Worm (Caenorhabditis elegans) whole organism, mixed stage, embryonic: ENCODE data around the gene C25G4.8.
"Not testable (repeated sequence)": the region's sequence is repeated elsewhere in the genome, so short reads cannot be mapped to it uniquely, and the experiment has no call there.

Source experiments
- M03D4.4 ChIP-seq: sonication (generic microtip); optimal IDR thresholded peaks from 2 replicates; lab custom pipeline; 2017; ENCODE audit warnings: mild to moderate bottlenecking, missing genetic modification characterization, missing compliant biosample characterization
- bed-3 ChIP-seq: fragments of 200-800 bp; sonication (Bioruptor generic); optimal IDR thresholded peaks from 3 replicates; lab custom pipeline; 2018; ENCODE audit warnings: mild to moderate bottlenecking, missing genetic modification characterization, moderate library complexity, missing compliant biosample characterization
- ceh-39 ChIP-seq: fragments of 150-350 bp; optimal IDR thresholded peaks from 2 replicates; lab custom pipeline; 2014; ENCODE audit warnings: missing biosample characterization, missing genetic modification characterization
- ceh-43 ChIP-seq: fragments of 200-800 bp; sonication (Bioruptor generic); optimal IDR thresholded peaks from 2 replicates; lab custom pipeline; 2018; ENCODE audit warnings: mild to moderate bottlenecking, missing genetic modification characterization, moderate library complexity, missing compliant biosample characterization
- ceh-83 ChIP-seq: fragments of 200-800 bp; sonication (Bioruptor generic); optimal IDR thresholded peaks from 2 replicates; lab custom pipeline; 2018; ENCODE audit warnings: mild to moderate bottlenecking, missing genetic modification characterization, missing compliant biosample characterization
- ces-1 ChIP-seq: fragments of 150-350 bp; optimal IDR thresholded peaks from 2 replicates; lab custom pipeline; 2014; ENCODE audit warnings: missing biosample characterization, missing genetic modification reagents, missing genetic modification characterization
- cnd-1 ChIP-seq: fragments of 200-800 bp; sonication (Bioruptor generic); optimal IDR thresholded peaks from 2 replicates; lab custom pipeline; 2018; ENCODE audit warnings: mild to moderate bottlenecking, missing genetic modification characterization, missing compliant biosample characterization
- drap-1 ChIP-seq: fragments of 200-800 bp; sonication (Bioruptor generic); optimal IDR thresholded peaks from 3 replicates; lab custom pipeline; 2018; ENCODE audit warnings: mild to moderate bottlenecking, missing genetic modification characterization, missing compliant biosample characterization
- elt-1 ChIP-seq: sonication (generic microtip); optimal IDR thresholded peaks from 2 replicates; lab custom pipeline; 2017; ENCODE audit warnings: missing genetic modification characterization, mild to moderate bottlenecking, missing compliant biosample characterization, antibody characterized with exemption, moderate library complexity, borderline replicate concordance; ENCODE audit not compliant: insufficient read depth
- flh-1 ChIP-seq: fragments of 200-800 bp; sonication (Bioruptor generic); optimal IDR thresholded peaks from 2 replicates; lab custom pipeline; 2018; ENCODE audit warnings: mild to moderate bottlenecking, missing genetic modification characterization, moderate library complexity, missing compliant biosample characterization
- ham-2 ChIP-seq: fragments of 200-800 bp; sonication (Bioruptor generic); optimal IDR thresholded peaks from 2 replicates; lab custom pipeline; 2018; ENCODE audit warnings: mild to moderate bottlenecking, missing genetic modification characterization, missing compliant biosample characterization
- lin-13 ChIP-seq: fragments of 150-350 bp; optimal IDR thresholded peaks from 2 replicates; lab custom pipeline; 2014; ENCODE audit warnings: missing biosample characterization, missing genetic modification characterization
- lin-32 ChIP-seq: fragments of 200-800 bp; sonication (Bioruptor generic); optimal IDR thresholded peaks from 2 replicates; lab custom pipeline; 2018; ENCODE audit warnings: mild to moderate bottlenecking, missing genetic modification characterization, missing compliant biosample characterization
- lsy-2 ChIP-seq: fragments of 150-350 bp; optimal IDR thresholded peaks from 2 replicates; lab custom pipeline; 2014; ENCODE audit warnings: missing biosample characterization, missing genetic modification characterization
- mab-5 ChIP-seq: fragments of 150-350 bp; optimal IDR thresholded peaks from 2 replicates; lab custom pipeline; 2014; ENCODE audit warnings: missing biosample characterization, missing genetic modification characterization
- mep-1 ChIP-seq: fragments of 150-350 bp; optimal IDR thresholded peaks from 2 replicates; lab custom pipeline; 2017; ENCODE audit warnings: missing biosample characterization, missing genetic modification reagents, missing genetic modification characterization, inconsistent platforms
- mls-2 ChIP-seq: sonication (generic microtip); optimal IDR thresholded peaks from 2 replicates; lab custom pipeline; 2016; ENCODE audit warnings: mild to moderate bottlenecking, missing genetic modification characterization, moderate library complexity, missing compliant biosample characterization
- nhr-12 ChIP-seq: fragments of 150-350 bp; optimal IDR thresholded peaks from 2 replicates; lab custom pipeline; 2014; ENCODE audit warnings: missing biosample characterization, missing genetic modification characterization
- nhr-2 ChIP-seq: fragments of 150-350 bp; optimal IDR thresholded peaks from 2 replicates; lab custom pipeline; 2014; ENCODE audit warnings: missing biosample characterization, missing genetic modification characterization
- nhr-237 ChIP-seq: fragments of 150-350 bp; optimal IDR thresholded peaks from 2 replicates; lab custom pipeline; 2014; ENCODE audit warnings: missing biosample characterization, missing genetic modification characterization
- nhr-28 ChIP-seq: fragments of 150-350 bp; optimal IDR thresholded peaks from 2 replicates; lab custom pipeline; 2014; ENCODE audit warnings: missing biosample characterization, missing genetic modification characterization
- nhr-76 ChIP-seq: sonication (generic microtip); optimal IDR thresholded peaks from 2 replicates; lab custom pipeline; 2017; ENCODE audit warnings: missing biosample characterization, missing genetic modification characterization
- pha-4 ChIP-seq: fragments of 150-350 bp; optimal IDR thresholded peaks from 2 replicates; lab custom pipeline; 2018; ENCODE audit warnings: missing biosample characterization, missing genetic modification reagents, missing genetic modification characterization
- sem-2 ChIP-seq: fragments of 200-800 bp; sonication (Bioruptor generic); optimal IDR thresholded peaks from 2 replicates; lab custom pipeline; 2018; ENCODE audit warnings: mild to moderate bottlenecking, missing genetic modification characterization, missing compliant biosample characterization
- snpc-4 ChIP-seq: fragments of 150-350 bp; optimal IDR thresholded peaks from 2 replicates; lab custom pipeline; 2014; ENCODE audit warnings: missing biosample characterization, missing genetic modification characterization
- sptf-1 ChIP-seq: sonication (generic microtip); optimal IDR thresholded peaks from 2 replicates; lab custom pipeline; 2017; ENCODE audit warnings: mild to moderate bottlenecking, missing genetic modification characterization, moderate library complexity, missing compliant biosample characterization
- tbx-8 ChIP-seq: fragments of 200-800 bp; sonication (Bioruptor generic); optimal IDR thresholded peaks from 2 replicates; lab custom pipeline; 2018; ENCODE audit warnings: mild to moderate bottlenecking, missing genetic modification characterization, moderate library complexity, missing compliant biosample characterization
- unc-120 ChIP-seq: sonication (generic microtip); optimal IDR thresholded peaks from 2 replicates; lab custom pipeline; 2017; ENCODE audit warnings: missing genetic modification characterization, missing compliant biosample characterization; ENCODE audit not compliant: poor library complexity, severe bottlenecking
- unc-39 ChIP-seq: fragments of 150-350 bp; optimal IDR thresholded peaks from 2 replicates; lab custom pipeline; 2014; ENCODE audit warnings: missing biosample characterization, missing genetic modification characterization
- zip-8 ChIP-seq: fragments of 150-350 bp; optimal IDR thresholded peaks from 2 replicates; lab custom pipeline; 2014; ENCODE audit warnings: missing biosample characterization, missing genetic modification characterization
- ztf-11 ChIP-seq: fragments of 150-350 bp; optimal IDR thresholded peaks from 2 replicates; lab custom pipeline; 2014; ENCODE audit warnings: missing biosample characterization, missing genetic modification characterization

C25G4.8 gene

ce11 chrIV:12463370-12463769 lies at the start of gene C25G4.8:
TSS of gene C25G4.8 (minus strand) at chrIV:12463470.
- no peak for TF ChIP-seq zip-8 (tag; lab: Kevin White, UChicago)

- TF ChIP-seq M03D4.4 (tag; lab: Kevin White, UChicago); snpc-4 (tag; lab: Kevin White, UChicago); ceh-83 (GFP tag; lab: Kevin White, UChicago): not testable (repeated sequence)
Measured at ce11 chrIV:12505397-12505796, 42.1 kb upstream of the C25G4.8 start, which contains the start of gene sru-17. TSS of gene sru-17 (plus strand) at chrIV:12505697.

- TF ChIP-seq tbx-8 (no peak), cnd-1 (no peak), sptf-1 (tag; lab: Kevin White, UChicago) (no peak)
Measured at ce11 chrIV:12501956-12502355, 38.7 kb upstream of the C25G4.8 start, which contains the start of gene sru-18. TSS of gene sru-18 (plus strand) at chrIV:12502256.

- TF ChIP-seq ces-1, result no peak
- TF ChIP-seq tbx-8, result no peak
- no peak for TF ChIP-seq zip-8 (tag; lab: Kevin White, UChicago)
- no peak for TF ChIP-seq drap-1 (GFP tag; lab: Kevin White, UChicago)
- no peak for TF ChIP-seq nhr-237 (tag; lab: Kevin White, UChicago)
- no peak for TF ChIP-seq ceh-43 (GFP tag; lab: Kevin White, UChicago)
- no peak for TF ChIP-seq mep-1 (tag; lab: Kevin White, UChicago)
- no peak for TF ChIP-seq M03D4.4 (tag; lab: Kevin White, UChicago)
- TF ChIP-seq nhr-12 (tag; lab: Kevin White, UChicago), result no peak
- no peak for TF ChIP-seq ztf-11 (tag; lab: Kevin White, UChicago)
- TF ChIP-seq elt-1 (tag; lab: Kevin White, UChicago), result no peak
Measured at ce11 chrIV:12498238-12498637, 35.0 kb upstream of the C25G4.8 start, which contains the start of gene sru-19. TSS of gene sru-19 (plus strand) at chrIV:12498538.

- TF ChIP-seq mab-5 (tag; lab: Kevin White, UChicago) (no peak), sptf-1 (tag; lab: Kevin White, UChicago) (no peak), zip-8 (tag; lab: Kevin White, UChicago) (no peak), flh-1 (GFP tag; lab: Kevin White, UChicago) (no peak), ham-2 (no peak), ceh-83 (GFP tag; lab: Kevin White, UChicago) (no peak), M03D4.4 (tag; lab: Kevin White, UChicago) (no peak), unc-39 (tag; lab: Kevin White, UChicago) (no peak), nhr-237 (tag; lab: Kevin White, UChicago) (no peak), nhr-12 (tag; lab: Kevin White, UChicago) (no peak), ceh-43 (GFP tag; lab: Kevin White, UChicago) (no peak), drap-1 (GFP tag; lab: Kevin White, UChicago) (no peak), cnd-1 (no peak), lin-13 (tag; lab: Kevin White, UChicago) (no peak), unc-120 (tag; lab: Kevin White, UChicago) (no peak), tbx-8 (no peak), lin-32 (GFP tag; lab: Kevin White, UChicago) (no peak), lsy-2 (tag; lab: Kevin White, UChicago) (no peak), sem-2 (GFP tag; lab: Kevin White, UChicago) (no peak)
Measured at ce11 chrIV:12495196-12495595, 31.9 kb upstream of the C25G4.8 start, which contains the start of gene sru-20. TSS of gene sru-20 (plus strand) at chrIV:12495496.

- TF ChIP-seq lsy-2 (tag; lab: Kevin White, UChicago) (no peak), tbx-8 (no peak), ceh-43 (GFP tag; lab: Kevin White, UChicago) (no peak), pha-4 (tag; lab: Kevin White, UChicago) (no peak), sem-2 (GFP tag; lab: Kevin White, UChicago) (no peak), nhr-12 (tag; lab: Kevin White, UChicago) (no peak), ham-2 (no peak), M03D4.4 (tag; lab: Kevin White, UChicago) (no peak), nhr-28 (tag; lab: Kevin White, UChicago) (no peak), nhr-2 (no peak), mab-5 (tag; lab: Kevin White, UChicago) (no peak), mls-2 (tag; lab: Kevin White, UChicago) (no peak), zip-8 (tag; lab: Kevin White, UChicago) (no peak), unc-39 (tag; lab: Kevin White, UChicago) (no peak), nhr-76 (tag; lab: Kevin White, UChicago) (no peak), bed-3 (no peak), ceh-39 (tag; lab: Kevin White, UChicago) (no peak)
- TF ChIP-seq, all 35 proteins: peak for 0
Measured at ce11 chrIV:12490491-12490890, 27.2 kb upstream of the C25G4.8 start, which contains the start of gene him-6. TSS of gene him-6 (plus strand) at chrIV:12490791.
